Worm (Caenorhabditis elegans) whole organism, late embryonic: Measurements from ENCODE around the gene asp-18.

ENCODE experiments used
- C08G9.2 ChIP-seq: sonication (generic microtip); optimal IDR thresholded peaks from 2 replicates; lab custom pipeline; 2016; ENCODE audit warnings: mild to moderate bottlenecking, missing genetic modification characterization, moderate library complexity, missing compliant biosample characterization
- C38D4.7 ChIP-seq: fragments of 200-800 bp; sonication (Bioruptor generic); optimal IDR thresholded peaks from 2 replicates; lab custom pipeline; 2018; ENCODE audit warnings: mild to moderate bottlenecking, missing genetic modification characterization, moderate library complexity, missing compliant biosample characterization
- F13H6.1 ChIP-seq: sonication (generic microtip); optimal IDR thresholded peaks from 2 replicates; lab custom pipeline; 2016; ENCODE audit warnings: missing genetic modification characterization, missing compliant biosample characterization
- K02D7.2 ChIP-seq: sonication (generic microtip); optimal IDR thresholded peaks from 2 replicates; lab custom pipeline; 2017; ENCODE audit warnings: mild to moderate bottlenecking, missing genetic modification characterization, missing compliant biosample characterization
- K09A11.1 ChIP-seq: sonication (generic microtip); optimal IDR thresholded peaks from 2 replicates; lab custom pipeline; 2017; ENCODE audit warnings: antibody characterized with exemption, mild to moderate bottlenecking, missing genetic modification characterization, missing compliant biosample characterization; ENCODE audit not compliant: insufficient read depth
- ahr-1 ChIP-seq: sonication (generic microtip); optimal IDR thresholded peaks from 2 replicates; lab custom pipeline; 2016; ENCODE audit warnings: missing genetic modification characterization, missing compliant biosample characterization
- ceh-18 ChIP-seq: sonication (generic microtip); optimal IDR thresholded peaks from 2 replicates; lab custom pipeline; 2016; ENCODE audit warnings: missing genetic modification characterization, missing compliant biosample characterization
- ceh-19 ChIP-seq: fragments of 200-800 bp; sonication (Bioruptor generic); optimal IDR thresholded peaks from 2 replicates; lab custom pipeline; 2018; ENCODE audit warnings: mild to moderate bottlenecking, missing genetic modification characterization, missing compliant biosample characterization
- ceh-2 ChIP-seq: sonication (generic microtip); optimal IDR thresholded peaks from 2 replicates; lab custom pipeline; 2016; ENCODE audit warnings: missing genotype, missing genetic modification characterization, missing compliant biosample characterization
- ceh-22 ChIP-seq: sonication (generic microtip); optimal IDR thresholded peaks from 2 replicates; lab custom pipeline; 2017; ENCODE audit warnings: missing biosample characterization, missing genetic modification characterization
- ceh-24 ChIP-seq: sonication (generic microtip); optimal IDR thresholded peaks from 2 replicates; lab custom pipeline; 2016; ENCODE audit warnings: mild to moderate bottlenecking, missing genetic modification characterization, missing compliant biosample characterization
- ceh-30 ChIP-seq: fragments of 150-350 bp; optimal IDR thresholded peaks from 2 replicates; lab custom pipeline; 2014; ENCODE audit warnings: missing biosample characterization, missing genetic modification characterization
- ceh-31 ChIP-seq: sonication (generic microtip); optimal IDR thresholded peaks from 2 replicates; lab custom pipeline; 2016; ENCODE audit warnings: missing genetic modification characterization, missing compliant biosample characterization
- ceh-45 ChIP-seq: fragments of 200-800 bp; sonication (Bioruptor generic); IDR thresholded peaks from 2 replicates; pipeline ENCODE4 v1.3.6; 2022; ENCODE audit warnings: missing genetic modification reagents, missing genetic modification characterization, missing compliant biosample characterization
- ceh-48 ChIP-seq: sonication (generic microtip); optimal IDR thresholded peaks from 2 replicates; lab custom pipeline; 2016; ENCODE audit warnings: missing genetic modification characterization, inconsistent platforms, missing compliant biosample characterization
- ceh-6 ChIP-seq: fragments of 200-800 bp; sonication (Bioruptor generic); optimal IDR thresholded peaks from 2 replicates; lab custom pipeline; 2018; ENCODE audit warnings: mild to moderate bottlenecking, missing genetic modification characterization, missing compliant biosample characterization
- ceh-9 ChIP-seq: sonication (generic microtip); optimal IDR thresholded peaks from 2 replicates; lab custom pipeline; 2016; ENCODE audit warnings: mild to moderate bottlenecking, missing genetic modification characterization, inconsistent platforms, missing compliant biosample characterization
- che-1 ChIP-seq: sonication (generic microtip); optimal IDR thresholded peaks from 2 replicates; lab custom pipeline; 2016; ENCODE audit warnings: mild to moderate bottlenecking, missing genetic modification characterization, missing compliant biosample characterization
- dmd-4 ChIP-seq: sonication (generic microtip); optimal IDR thresholded peaks from 2 replicates; lab custom pipeline; 2016; ENCODE audit warnings: borderline replicate concordance, missing genetic modification characterization, missing compliant biosample characterization
- dve-1 ChIP-seq: sonication (generic microtip); optimal IDR thresholded peaks from 2 replicates; lab custom pipeline; 2017; ENCODE audit warnings: antibody characterized with exemption, mild to moderate bottlenecking, missing genetic modification characterization, missing compliant biosample characterization
- elt-2 ChIP-seq: sonication (generic microtip); optimal IDR thresholded peaks from 2 replicates; lab custom pipeline; 2016; ENCODE audit warnings: missing genetic modification reagents, missing genetic modification characterization, missing compliant biosample characterization
- elt-4 ChIP-seq: sonication (generic microtip); optimal IDR thresholded peaks from 2 replicates; lab custom pipeline; 2016; ENCODE audit warnings: missing genetic modification characterization, missing compliant biosample characterization
- eyg-1 ChIP-seq: sonication (generic microtip); optimal IDR thresholded peaks from 2 replicates; lab custom pipeline; 2016; ENCODE audit warnings: missing genotype, missing genetic modification characterization, missing compliant biosample characterization
- fax-1 ChIP-seq: sonication (generic microtip); optimal IDR thresholded peaks from 2 replicates; lab custom pipeline; 2016; ENCODE audit warnings: missing genotype, missing genetic modification characterization, missing compliant biosample characterization
- fkh-6 ChIP-seq: sonication (generic microtip); optimal IDR thresholded peaks from 2 replicates; lab custom pipeline; 2016; ENCODE audit warnings: missing genetic modification characterization, missing compliant biosample characterization
- hlh-13 ChIP-seq: fragments of 200-800 bp; sonication (Bioruptor generic); optimal IDR thresholded peaks from 2 replicates; lab custom pipeline; 2018; ENCODE audit warnings: mild to moderate bottlenecking, missing genetic modification characterization, missing compliant biosample characterization
- hlh-15 ChIP-seq: sonication (generic microtip); optimal IDR thresholded peaks from 2 replicates; lab custom pipeline; 2016; ENCODE audit warnings: missing genetic modification characterization, missing compliant biosample characterization
- hlh-8 ChIP-seq: sonication (generic microtip); optimal IDR thresholded peaks from 2 replicates; lab custom pipeline; 2016; ENCODE audit warnings: missing genotype, missing genetic modification characterization, missing compliant biosample characterization
- lim-6 ChIP-seq: sonication (generic microtip); optimal IDR thresholded peaks from 2 replicates; lab custom pipeline; 2016; ENCODE audit warnings: missing genetic modification characterization, missing compliant biosample characterization
- nfya-1 ChIP-seq: sonication (generic microtip); optimal IDR thresholded peaks from 2 replicates; lab custom pipeline; 2017; ENCODE audit warnings: missing genetic modification characterization, mild to moderate bottlenecking, missing compliant biosample characterization, antibody characterized with exemption, moderate library complexity
- nhr-11 ChIP-seq: fragments of 150-350 bp; optimal IDR thresholded peaks from 2 replicates; lab custom pipeline; 2014; ENCODE audit warnings: missing biosample characterization, missing genetic modification characterization
- nhr-232 ChIP-seq: sonication (generic microtip); optimal IDR thresholded peaks from 2 replicates; lab custom pipeline; 2016; ENCODE audit warnings: missing genetic modification characterization, missing compliant biosample characterization
- odd-2 ChIP-seq: sonication (generic microtip); optimal IDR thresholded peaks from 2 replicates; lab custom pipeline; 2017; ENCODE audit warnings: antibody characterized with exemption, mild to moderate bottlenecking, missing genetic modification characterization, missing compliant biosample characterization
- pag-3 ChIP-seq: sonication (generic microtip); optimal IDR thresholded peaks from 2 replicates; lab custom pipeline; 2016; ENCODE audit warnings: missing compliant biosample characterization, missing genetic modification characterization, borderline replicate concordance
- pat-9 ChIP-seq: fragments of 200-800 bp; sonication (Bioruptor generic); optimal IDR thresholded peaks from 2 replicates; lab custom pipeline; 2018; ENCODE audit warnings: mild to moderate bottlenecking, missing genetic modification characterization, moderate library complexity, missing compliant biosample characterization
- pha-2 ChIP-seq: sonication (generic microtip); optimal IDR thresholded peaks from 2 replicates; lab custom pipeline; 2017; ENCODE audit warnings: mild to moderate bottlenecking, missing genetic modification characterization, missing compliant biosample characterization
- pha-4 ChIP-seq: fragments of 150-350 bp; optimal IDR thresholded peaks from 2 replicates; lab custom pipeline; 2018; ENCODE audit warnings: missing biosample characterization, missing genetic modification reagents, missing genetic modification characterization
- pqm-1 ChIP-seq: sonication (generic microtip); optimal IDR thresholded peaks from 2 replicates; lab custom pipeline; 2016; ENCODE audit warnings: missing genetic modification characterization, missing compliant biosample characterization
- pros-1 ChIP-seq: fragments of 150-350 bp; optimal IDR thresholded peaks from 2 replicates; lab custom pipeline; 2014; ENCODE audit warnings: missing biosample characterization, missing genetic modification reagents, missing genetic modification characterization
- ref-2 ChIP-seq: sonication (generic microtip); optimal IDR thresholded peaks from 2 replicates; lab custom pipeline; 2016; ENCODE audit warnings: missing genetic modification characterization, missing compliant biosample characterization
- rnt-1 ChIP-seq: sonication (generic microtip); optimal IDR thresholded peaks from 2 replicates; lab custom pipeline; 2016; ENCODE audit warnings: missing genetic modification characterization, missing compliant biosample characterization
- sox-4 ChIP-seq: sonication (generic microtip); optimal IDR thresholded peaks from 2 replicates; lab custom pipeline; 2017; ENCODE audit warnings: mild to moderate bottlenecking, missing genetic modification characterization, inconsistent platforms, missing compliant biosample characterization
- tbx-2 ChIP-seq: sonication (generic microtip); optimal IDR thresholded peaks from 2 replicates; lab custom pipeline; 2016; ENCODE audit warnings: missing genetic modification characterization, missing compliant biosample characterization
- tbx-7 ChIP-seq: sonication (generic microtip); optimal IDR thresholded peaks from 2 replicates; lab custom pipeline; 2016; ENCODE audit warnings: missing genotype, missing genetic modification characterization, missing compliant biosample characterization
- ttx-3 ChIP-seq: sonication (generic microtip); optimal IDR thresholded peaks from 2 replicates; lab custom pipeline; 2016; ENCODE audit warnings: missing genetic modification reagents, missing genetic modification characterization, missing compliant biosample characterization
- unc-3 ChIP-seq, 2 experiments: fragments of 200-800 bp in 1 of 2; sonication (Bioruptor generic) in 1 of 2; sonication (generic microtip) in 1 of 2; conservative IDR thresholded peaks in 1 of 2; optimal IDR thresholded peaks in 1 of 2; 2 replicates each; pipeline versions ENCODE4 v1.3.6 to Lab custom; 2016 to 2022; ENCODE audit warnings: missing compliant biosample characterization in 2 of 2, missing genetic modification characterization in 2 of 2, missing genetic modification reagents in 1 of 2
- unc-55 ChIP-seq: sonication (generic microtip); optimal IDR thresholded peaks from 2 replicates; lab custom pipeline; 2017; ENCODE audit warnings: missing biosample characterization, missing genetic modification reagents, missing genetic modification characterization
- unc-86 ChIP-seq: sonication (generic microtip); optimal IDR thresholded peaks from 2 replicates; lab custom pipeline; 2016; ENCODE audit warnings: missing genetic modification characterization, missing compliant biosample characterization
- zip-5 ChIP-seq: sonication (generic microtip); optimal IDR thresholded peaks from 2 replicates; lab custom pipeline; 2016; ENCODE audit warnings: missing genetic modification characterization, missing compliant biosample characterization
- ztf-16 ChIP-seq: sonication (generic microtip); optimal IDR thresholded peaks from 2 replicates; lab custom pipeline; 2017; ENCODE audit warnings: missing genetic modification characterization, missing compliant biosample characterization

The asp-18 gene

ce11 chrV:18721873-18722272, 9.6 kb downstream of the asp-18 start:
- TF ChIP-seq ceh-45 (GFP tag; lab: Robert Waterston, UW) (no peak), nfya-1 (no peak), unc-86 (tag; lab: Kevin White, UChicago) (peak; percentile 7), C08G9.2 (tag; lab: Kevin White, UChicago) (no peak), ceh-22 (tag; lab: Kevin White, UChicago) (no peak), eyg-1 (tag; lab: Kevin White, UChicago) (no peak), dve-1 (tag; lab: Kevin White, UChicago) (no peak)

ce11 chrV:18719956-18720489, 11.5 kb downstream of the asp-18 start, which contains the start of gene Y17D7C.2:
Gene Y17D7C.2, minus strand, starts transcription at chrV:18719987.
- TF ChIP-seq nfya-1 (no peak), odd-2 (no peak), pros-1 (tag; lab: Kevin White, UChicago) (no peak), elt-2 (tag; lab: Kevin White, UChicago) (peak; percentile 66), ceh-24 (tag; lab: Kevin White, UChicago) (no peak), F13H6.1 (no peak), zip-5 (tag; lab: Kevin White, UChicago) (peak; percentile 2), nhr-11 (tag; lab: Kevin White, UChicago) (no peak), eyg-1 (tag; lab: Kevin White, UChicago) (no peak), tbx-7 (peak; percentile 13), tbx-2 (no peak), lim-6 (tag; lab: Kevin White, UChicago) (no peak), hlh-8 (tag; lab: Kevin White, UChicago) (no peak), nhr-232 (peak; percentile 57), dmd-4 (tag; lab: Kevin White, UChicago) (no peak), ttx-3 (no peak), K09A11.1 (tag; lab: Kevin White, UChicago) (no peak), fax-1 (tag; lab: Kevin White, UChicago) (no peak), ceh-9 (tag; lab: Kevin White, UChicago) (no peak), ahr-1 (tag; lab: Kevin White, UChicago) (peak; percentile 2), pat-9 (tag; lab: Kevin White, UChicago) (peak; percentile 36), ceh-30 (no peak), C08G9.2 (tag; lab: Kevin White, UChicago) (no peak), ref-2 (tag; lab: Kevin White, UChicago) (no peak), ceh-18 (no peak), che-1 (tag; lab: Kevin White, UChicago) (no peak), pha-2 (no peak), rnt-1 (tag; lab: Kevin White, UChicago) (peak; percentile 40), ceh-19 (GFP tag; lab: Kevin White, UChicago) (peak; percentile 65), sox-4 (tag; lab: Kevin White, UChicago) (no peak), pag-3 (tag; lab: Kevin White, UChicago) (no peak), ceh-31 (tag; lab: Kevin White, UChicago) (peak; percentile 2), hlh-15 (no peak), elt-4 (tag; lab: Kevin White, UChicago) (no peak), unc-55 (GFP tag; lab: Kevin White, UChicago) (no peak), pqm-1 (no peak), fkh-6 (tag; lab: Kevin White, UChicago) (no peak), unc-86 (tag; lab: Kevin White, UChicago) (no peak), K02D7.2 (no peak), pha-4 (tag; lab: Kevin White, UChicago) (no peak), C38D4.7 (GFP tag; lab: Kevin White, UChicago) (no peak), ztf-16 (no peak), hlh-13 (GFP tag; lab: Kevin White, UChicago) (peak; percentile 32), ceh-48 (tag; lab: Kevin White, UChicago) (no peak), ceh-6 (GFP tag; lab: Kevin White, UChicago) (peak; percentile 46), ceh-2 (tag; lab: Kevin White, UChicago) (no peak), unc-3 (GFP tag; conservative IDR thresholded peaks at IDR 0.05; lab: Robert Waterston, UW) (no peak), unc-3 (tag; optimal IDR thresholded peaks at IDR 0.05; lab: Kevin White, UChicago) (no peak)
